Fruit fly (Drosophila melanogaster): ENCODE data around the gene CG42820.

The CG42820 gene

dm6 chr2L:8362273-8362954 is 29.8 kb downstream of the CG42820 start, which contains the start of gene CG7627 (continued):
- no peak for TF ChIP-seq Eip93F (GFP tag; optimal IDR thresholded peaks at IDR 0.05)
- TF ChIP-seq CG10631 (GFP tag; optimal IDR thresholded peaks at IDR 0.05) = peak; percentile 35
- peak; percentile 77 for TF ChIP-seq CG8119 (GFP tag; IDR thresholded peaks at IDR 0.05)
- peak; percentile 94 for TF ChIP-seq Eip78C (GFP tag)
- TF ChIP-seq esn (GFP tag; optimal IDR thresholded peaks at IDR 0.05) = peak; percentile 84
- TF ChIP-seq CG31627 (GFP tag; optimal IDR thresholded peaks at IDR 0.05) = peak; percentile 66
- peak; percentile 51 for TF ChIP-seq CG34406 (GFP tag; optimal IDR thresholded peaks at IDR 0.05)
- peak; percentile 55 for TF ChIP-seq Gug (GFP tag; IDR thresholded peaks at IDR 0.05)
- peak; percentile 81 for TF ChIP-seq CG6163 (GFP tag; IDR thresholded peaks at IDR 0.05)
- TF ChIP-seq CG6854 (GFP tag; optimal IDR thresholded peaks at IDR 0.05) = no peak
- TF ChIP-seq Met (GFP tag; optimal IDR thresholded peaks at IDR 0.05) = peak; percentile 70
- TF ChIP-seq achi (GFP tag; optimal IDR thresholded peaks at IDR 0.05) = peak; percentile 71
- TF ChIP-seq CG16779 (tag; optimal IDR thresholded peaks at IDR 0.05) = peak; percentile 7
- peak; percentile 8 for TF ChIP-seq CG1621 (tag; optimal IDR thresholded peaks at IDR 0.05)
- TF ChIP-seq CG9139 (GFP tag; optimal IDR thresholded peaks at IDR 0.05) = peak; percentile 30
- peak; percentile 61 for TF ChIP-seq CG11902 (GFP tag; optimal IDR thresholded peaks at IDR 0.05)
- peak; percentile 52 for TF ChIP-seq Sox15 (GFP tag; optimal IDR thresholded peaks at IDR 0.05)
- peak; percentile 78 for TF ChIP-seq eg (GFP tag; IDR thresholded peaks at IDR 0.05)
- no peak for TF ChIP-seq dac (GFP tag; optimal IDR thresholded peaks at IDR 0.05)
- TF ChIP-seq Blimp-1 (GFP tag; optimal IDR thresholded peaks at IDR 0.05) = peak; percentile 46
- TF ChIP-seq ss (GFP tag; optimal IDR thresholded peaks at IDR 0.05) = peak; percentile 16 to 41
- TF ChIP-seq Sox14 (GFP tag; optimal IDR thresholded peaks at IDR 0.05) = peak; percentile 72
- TF ChIP-seq Hr38 (GFP tag; optimal IDR thresholded peaks at IDR 0.05) = no peak
- peak; percentile 58 for TF ChIP-seq CG10669 (GFP tag; optimal IDR thresholded peaks at IDR 0.05)
- TF ChIP-seq CG15336 (GFP tag; IDR thresholded peaks at IDR 0.05) = peak; percentile 66
- peak; percentile 58 for TF ChIP-seq Eip75B (GFP tag; optimal IDR thresholded peaks at IDR 0.05)
- peak; percentile 7 for TF ChIP-seq CG8632 (GFP tag; optimal IDR thresholded peaks at IDR 0.05)
- TF ChIP-seq svp (GFP tag) = peak; percentile 96
- peak; percentile 53 for TF ChIP-seq CG7368 (GFP tag; optimal IDR thresholded peaks at IDR 0.05)
- peak; percentile 51 for TF ChIP-seq fkh (GFP tag; optimal IDR thresholded peaks at IDR 0.05)
- peak; percentile 46 for TF ChIP-seq fd59A (GFP tag; optimal IDR thresholded peaks at IDR 0.05)
- peak; percentile 51 for TF ChIP-seq CG3032 (tag; optimal IDR thresholded peaks at IDR 0.05)
- TF ChIP-seq Sox102F (GFP tag; optimal IDR thresholded peaks at IDR 0.05) = peak; percentile 78
- TF ChIP-seq CG3919 (GFP tag; optimal IDR thresholded peaks at IDR 0.05) = peak; percentile 46
- peak; percentile 58 for TF ChIP-seq Hr4 (GFP tag; optimal IDR thresholded peaks at IDR 0.05)
- TF ChIP-seq net (GFP tag; optimal IDR thresholded peaks at IDR 0.05) = peak; percentile 73
- TF ChIP-seq fd85E (GFP tag; optimal IDR thresholded peaks at IDR 0.05) = no peak
- peak; percentile 77 for TF ChIP-seq vri (GFP tag; optimal IDR thresholded peaks at IDR 0.05)
- TF ChIP-seq OdsH (GFP tag; optimal IDR thresholded peaks at IDR 0.05) = peak; percentile 65

- peak; percentile 80 for TF ChIP-seq Hr4 (GFP tag; optimal IDR thresholded peaks at IDR 0.05)
- peak; percentile 69 for TF ChIP-seq CG31627 (GFP tag; optimal IDR thresholded peaks at IDR 0.05)
- no peak for TF ChIP-seq CG1621 (tag; optimal IDR thresholded peaks at IDR 0.05)
- TF ChIP-seq CG11294 (GFP tag; IDR thresholded peaks at IDR 0.05) = peak; percentile 27; the same call in 1 of the 2 replicates
- peak; percentile 67 for TF ChIP-seq acj6 (GFP tag; optimal IDR thresholded peaks at IDR 0.05)
- TF ChIP-seq CG6276 (GFP tag; optimal IDR thresholded peaks at IDR 0.05) = peak; percentile 52
- peak; percentile 61 for TF ChIP-seq Smox (GFP tag; optimal IDR thresholded peaks at IDR 0.05)
- no peak for TF ChIP-seq Hr38 (GFP tag; optimal IDR thresholded peaks at IDR 0.05)
- no peak for TF ChIP-seq pdm3 (GFP tag; optimal IDR thresholded peaks at IDR 0.05)
- peak; percentile 69 for TF ChIP-seq OdsH (GFP tag; optimal IDR thresholded peaks at IDR 0.05)
- TF ChIP-seq Eip75B (GFP tag; optimal IDR thresholded peaks at IDR 0.05) = peak; percentile 62
- TF ChIP-seq Eip78C (GFP tag) = peak; percentile 91
- TF ChIP-seq fd59A (GFP tag; optimal IDR thresholded peaks at IDR 0.05) = peak; percentile 57
- peak; percentile 66 for TF ChIP-seq Sox102F (GFP tag; optimal IDR thresholded peaks at IDR 0.05)
- peak; percentile 39; the same call in 1 of the 3 replicates for TF ChIP-seq CG6163 (GFP tag; IDR thresholded peaks at IDR 0.05)
- no peak for TF ChIP-seq CG11762 (GFP tag; optimal IDR thresholded peaks at IDR 0.05; ENCODE audit: insufficient read depth)
- peak; percentile 47 for TF ChIP-seq CG8632 (GFP tag; optimal IDR thresholded peaks at IDR 0.05)
- peak; percentile 77 for TF ChIP-seq Met (GFP tag; optimal IDR thresholded peaks at IDR 0.05)
- TF ChIP-seq dsx (GFP tag; optimal IDR thresholded peaks at IDR 0.05; ENCODE audit: poor library complexity, severe bottlenecking) = peak; percentile 28
- no peak for TF ChIP-seq CG9139 (GFP tag; optimal IDR thresholded peaks at IDR 0.05)
- peak; percentile 46 for TF ChIP-seq lz (GFP tag; optimal IDR thresholded peaks at IDR 0.05)
- TF ChIP-seq Sox14 (GFP tag; optimal IDR thresholded peaks at IDR 0.05) = peak; percentile 50
Measured at dm6 chr2L:8361204-8361952, 30.8 kb downstream of the CG42820 start.

All from whole organism, prepupa.